Fruit fly (Drosophila melanogaster) whole organism, embryonic: ENCODE data around the gene CG7519.

ENCODE experiments used
- Abd-B ChIP-seq: fragments of 200-800 bp; sonication (Bioruptor generic); optimal IDR thresholded peaks from 2 replicates; lab custom pipeline; 2018; ENCODE audit warnings: missing biosample characterization, mild to moderate bottlenecking, missing genetic modification characterization, moderate library complexity
- Ada2b ChIP-seq: fragments of 200-800 bp; sonication (Bioruptor generic); IDR thresholded peaks from 2 replicates; pipeline ENCODE4 v1.3.6; 2022; ENCODE audit warnings: missing biosample characterization, missing genetic modification characterization
- B-H2 ChIP-seq: fragments of 200-800 bp; sonication (Bioruptor generic); optimal IDR thresholded peaks from 2 replicates; lab custom pipeline; 2018; ENCODE audit warnings: missing biosample characterization, mild to moderate bottlenecking, missing genetic modification characterization
- BtbVII ChIP-seq: fragments of 200-800 bp; sonication (Bioruptor generic); optimal IDR thresholded peaks from 3 replicates; lab custom pipeline; 2017; ENCODE audit warnings: missing biosample characterization, mild to moderate bottlenecking, missing genetic modification characterization
- CG10543 ChIP-seq: fragments of 200-800 bp; sonication (Bioruptor generic); optimal IDR thresholded peaks from 3 replicates; lab custom pipeline; 2017; ENCODE audit warnings: missing biosample characterization, mild to moderate bottlenecking, missing genetic modification characterization, moderate library complexity
- CG10654 ChIP-seq: fragments of 200-800 bp; sonication (Bioruptor generic); optimal IDR thresholded peaks from 2 replicates; lab custom pipeline; 2016; ENCODE audit warnings: missing biosample characterization, missing genetic modification characterization
- CG11723 ChIP-seq: fragments of 200-800 bp; sonication (Bioruptor generic); optimal IDR thresholded peaks from 2 replicates; lab custom pipeline; 2017; ENCODE audit warnings: missing biosample characterization, mild to moderate bottlenecking, missing genetic modification characterization
- CG12219 ChIP-seq: fragments of 200-800 bp; sonication (Bioruptor generic); optimal IDR thresholded peaks from 3 replicates; lab custom pipeline; 2018; ENCODE audit warnings: missing biosample characterization, mild to moderate bottlenecking, missing genetic modification characterization
- CG14667 ChIP-seq: fragments of 200-800 bp; sonication (Bioruptor generic); IDR thresholded peaks from 2 replicates; pipeline ENCODE4 v1.3.6; 2022; ENCODE audit warnings: missing biosample characterization, missing genetic modification characterization
- CG15479 ChIP-seq: fragments of 200-800 bp; sonication (Bioruptor generic); optimal IDR thresholded peaks from 3 replicates; lab custom pipeline; 2019; ENCODE audit warnings: missing biosample characterization, mild to moderate bottlenecking, missing genetic modification characterization, moderate library complexity
- CG16813 ChIP-seq: fragments of 200-800 bp; sonication (Bioruptor generic); IDR thresholded peaks from 3 replicates; pipeline ENCODE4 v1.3.6; 2022; ENCODE audit warnings: missing biosample characterization, missing genetic modification characterization; ENCODE audit not compliant: partially characterized antibody
- CG18011 ChIP-seq: fragments of 200-800 bp; sonication (Bioruptor generic); optimal IDR thresholded peaks from 2 replicates; lab custom pipeline; 2017; ENCODE audit warnings: missing biosample characterization, missing genetic modification characterization, mild to moderate bottlenecking, moderate library complexity, missing genotype
- CG2202 ChIP-seq: fragments of 200-800 bp; sonication (Bioruptor generic); optimal IDR thresholded peaks from 2 replicates; lab custom pipeline; 2018; ENCODE audit warnings: missing biosample characterization, mild to moderate bottlenecking, missing genetic modification characterization
- CG31224 ChIP-seq: fragments of 200-800 bp; sonication (Bioruptor generic); IDR thresholded peaks from 2 replicates; pipeline ENCODE4 v1.3.6; 2022; ENCODE audit warnings: missing biosample characterization, missing genetic modification characterization
- CG34376 ChIP-seq: fragments of 200-800 bp; sonication (Bioruptor generic); optimal IDR thresholded peaks from 2 replicates; lab custom pipeline; 2018; ENCODE audit warnings: missing biosample characterization, mild to moderate bottlenecking, missing genetic modification characterization
- CG4617 ChIP-seq: fragments of 200-800 bp; sonication (Bioruptor generic); optimal IDR thresholded peaks from 3 replicates; lab custom pipeline; 2016; ENCODE audit warnings: missing biosample characterization, missing genetic modification characterization, borderline replicate concordance
- CG5245 ChIP-seq: fragments of 200-800 bp; sonication (Bioruptor generic); optimal IDR thresholded peaks from 3 replicates; lab custom pipeline; 2016; ENCODE audit warnings: missing biosample characterization, missing genetic modification characterization
- CG6272 ChIP-seq: fragments of 200-800 bp; sonication (Bioruptor generic); IDR thresholded peaks from 2 replicates; pipeline ENCODE4 v1.3.6; 2022; ENCODE audit warnings: missing biosample characterization, missing genetic modification characterization
- CG6765 ChIP-seq: fragments of 200-800 bp; sonication (Bioruptor generic); optimal IDR thresholded peaks from 3 replicates; lab custom pipeline; 2017; ENCODE audit warnings: missing biosample characterization, mild to moderate bottlenecking, missing genetic modification characterization
- CG8478 ChIP-seq: fragments of >200 bp; optimal IDR thresholded peaks from 2 replicates; lab custom pipeline; 2018
- CG9609 ChIP-seq: fragments of 200-800 bp; sonication (Bioruptor generic); optimal IDR thresholded peaks from 3 replicates; lab custom pipeline; 2016; ENCODE audit warnings: missing biosample characterization, missing genetic modification characterization
- CTCF ChIP-seq: fragments of 200-800 bp; sonication (Bioruptor generic); optimal IDR thresholded peaks from 2 replicates; lab custom pipeline; 2017; ENCODE audit warnings: missing biosample characterization, mild to moderate bottlenecking, missing genetic modification characterization, moderate library complexity
- Deaf1 ChIP-seq: fragments of 200-800 bp; optimal IDR thresholded peaks from 3 replicates; lab custom pipeline; 2019; ENCODE audit warnings: missing biosample characterization, mild to moderate bottlenecking, missing genetic modification characterization, moderate library complexity
- NC2β ChIP-seq: fragments of 200-800 bp; sonication (Bioruptor generic); optimal IDR thresholded peaks from 2 replicates; lab custom pipeline; 2016; ENCODE audit warnings: missing biosample characterization, missing genetic modification characterization
- Nf-YC ChIP-seq: fragments of 200-800 bp; optimal IDR thresholded peaks from 3 replicates; lab custom pipeline; 2019; ENCODE audit warnings: missing biosample characterization, mild to moderate bottlenecking, missing genetic modification characterization, moderate library complexity
- Spps ChIP-seq: fragments of 200-800 bp; sonication (Bioruptor generic); optimal IDR thresholded peaks from 2 replicates; lab custom pipeline; 2018; ENCODE audit warnings: missing biosample characterization, mild to moderate bottlenecking, missing genetic modification characterization
- chm ChIP-seq: fragments of 200-800 bp; sonication (Bioruptor generic); IDR thresholded peaks from 2 replicates; pipeline ENCODE4 v1.3.6; 2022; ENCODE audit warnings: missing biosample characterization, missing genetic modification characterization
- ci ChIP-seq: fragments of 200-800 bp; sonication (Bioruptor generic); IDR thresholded peaks from 3 replicates; pipeline ENCODE4 v1.3.6; 2022; ENCODE audit warnings: missing biosample characterization, missing genetic modification characterization
- corto ChIP-seq: fragments of 200-800 bp; sonication (Bioruptor generic); optimal IDR thresholded peaks from 2 replicates; lab custom pipeline; 2016; ENCODE audit warnings: missing biosample characterization, mild to moderate bottlenecking, missing genetic modification characterization, moderate library complexity
- dimm ChIP-seq: fragments of 200-800 bp; sonication (Bioruptor generic); IDR thresholded peaks from 2 replicates; pipeline ENCODE4 v1.3.6; 2022; ENCODE audit warnings: missing biosample characterization, missing genetic modification characterization
- dmrt11E ChIP-seq: fragments of 200-800 bp; sonication (Bioruptor generic); optimal IDR thresholded peaks from 3 replicates; lab custom pipeline; 2018; ENCODE audit warnings: missing biosample characterization, mild to moderate bottlenecking, missing genetic modification characterization, moderate library complexity
- fd3F ChIP-seq: fragments of 200-800 bp; sonication (Bioruptor generic); optimal IDR thresholded peaks from 2 replicates; lab custom pipeline; 2018; ENCODE audit warnings: missing biosample characterization, mild to moderate bottlenecking, missing genetic modification characterization, moderate library complexity
- gcm2 ChIP-seq: fragments of 200-800 bp; sonication (Bioruptor generic); optimal IDR thresholded peaks from 2 replicates; lab custom pipeline; 2016; ENCODE audit warnings: missing biosample characterization, missing genetic modification characterization
- h ChIP-seq: fragments of >200 bp; optimal IDR thresholded peaks from 2 replicates; lab custom pipeline; 2017
- jigr1 ChIP-seq: fragments of 200-800 bp; sonication (Bioruptor generic); IDR thresholded peaks from 3 replicates; pipeline ENCODE4 v1.3.6; 2022; ENCODE audit warnings: missing biosample characterization, missing genetic modification characterization
- kni ChIP-seq: fragments of 200-800 bp; sonication (Bioruptor generic); optimal IDR thresholded peaks from 3 replicates; lab custom pipeline; 2017; ENCODE audit warnings: mild to moderate bottlenecking, missing biosample characterization, missing genetic modification reagents, missing genetic modification characterization
- mam ChIP-seq: fragments of 200-800 bp; sonication (Bioruptor generic); optimal IDR thresholded peaks from 3 replicates; lab custom pipeline; 2016; ENCODE audit warnings: missing biosample characterization, missing genetic modification characterization
- mirr ChIP-seq: fragments of 200-800 bp; sonication (Bioruptor generic); optimal IDR thresholded peaks from 3 replicates; lab custom pipeline; 2018; ENCODE audit warnings: missing biosample characterization, mild to moderate bottlenecking, missing genetic modification characterization
- nmo ChIP-seq: fragments of 200-800 bp; sonication (Bioruptor generic); optimal IDR thresholded peaks from 2 replicates; lab custom pipeline; 2018; ENCODE audit warnings: missing biosample characterization, mild to moderate bottlenecking, missing genetic modification characterization, moderate library complexity
- odd ChIP-seq: fragments of 200-800 bp; sonication (Bioruptor generic); optimal IDR thresholded peaks from 2 replicates; lab custom pipeline; 2017; ENCODE audit warnings: missing biosample characterization, mild to moderate bottlenecking, missing genetic modification characterization
- pho ChIP-seq: fragments of 200-800 bp; sonication (Bioruptor generic); optimal IDR thresholded peaks from 2 replicates; lab custom pipeline; 2016; ENCODE audit warnings: missing biosample characterization, missing genetic modification characterization
- ro ChIP-seq: fragments of 200-800 bp; sonication (Bioruptor generic); IDR thresholded peaks from 2 replicates; pipeline ENCODE4 v1.3.6; 2022; ENCODE audit warnings: missing biosample characterization, missing genetic modification characterization
- sc ChIP-seq, 3 experiments: fragments of >200 bp in 2 of 3; fragments of 200-800 bp in 1 of 3; sonication (Bioruptor generic) in 1 of 3; optimal IDR thresholded peaks; 2 replicates in 2 of 3; 3 replicates in 1 of 3; lab custom pipeline; 2017; ENCODE audit warnings: mild to moderate bottlenecking in 1 of 3, missing biosample characterization in 1 of 3, missing genetic modification characterization in 1 of 3, missing genetic modification reagents in 1 of 3
- scrt ChIP-seq: fragments of 200-800 bp; sonication (Bioruptor generic); optimal IDR thresholded peaks from 2 replicates; lab custom pipeline; 2018; ENCODE audit warnings: missing biosample characterization, mild to moderate bottlenecking, missing genetic modification characterization, moderate library complexity
- slou ChIP-seq: fragments of 200-800 bp; sonication (Bioruptor generic); optimal IDR thresholded peaks from 3 replicates; lab custom pipeline; 2016; ENCODE audit warnings: missing biosample characterization, missing genetic modification characterization
- ssp ChIP-seq: fragments of 200-800 bp; sonication (Bioruptor generic); IDR thresholded peaks from 2 replicates; pipeline ENCODE4 v1.3.6; 2022; ENCODE audit warnings: missing biosample characterization, missing genetic modification characterization
- tap ChIP-seq: fragments of 200-800 bp; optimal IDR thresholded peaks from 3 replicates; lab custom pipeline; 2019; ENCODE audit warnings: missing biosample characterization, mild to moderate bottlenecking, missing genetic modification characterization, moderate library complexity
- tio ChIP-seq: fragments of 200-800 bp; sonication (Bioruptor generic); optimal IDR thresholded peaks from 2 replicates; lab custom pipeline; 2017; ENCODE audit warnings: missing biosample characterization, missing genetic modification characterization, inconsistent platforms
- tll ChIP-seq, 2 experiments: fragments of 200-800 bp in 1 of 2; fragments of >200 bp in 1 of 2; sonication (Bioruptor generic) in 1 of 2; optimal IDR thresholded peaks; 2 replicates each; lab custom pipeline; 2017 to 2019; ENCODE audit warnings: missing biosample characterization in 2 of 2, missing genetic modification characterization in 2 of 2, mild to moderate bottlenecking in 1 of 2, moderate library complexity in 1 of 2
- usp ChIP-seq: fragments of >200 bp; optimal IDR thresholded peaks from 2 replicates; lab custom pipeline; 2017; ENCODE audit warnings: missing biosample characterization, missing genetic modification characterization
- vfl ChIP-seq: fragments of 200-800 bp; sonication (Bioruptor generic); optimal IDR thresholded peaks from 2 replicates; lab custom pipeline; 2016; ENCODE audit warnings: missing biosample characterization, missing genetic modification characterization
- z ChIP-seq: fragments of 200-800 bp; sonication (Bioruptor generic); IDR thresholded peaks from 3 replicates; pipeline ENCODE4 v1.3.6; 2022; ENCODE audit warnings: missing biosample characterization, missing genetic modification characterization
- zen ChIP-seq: fragments of 200-800 bp; sonication (Bioruptor generic); optimal IDR thresholded peaks from 3 replicates; lab custom pipeline; 2018; ENCODE audit warnings: missing biosample characterization, mild to moderate bottlenecking, missing genetic modification characterization, moderate library complexity

Gene CG7519

dm6 chr3L:21501928-21502327, 9.0 kb downstream of the CG7519 start (continued):
- TF ChIP-seq mam (GFP tag; lab: Kevin White, UChicago) (no peak), CG6765 (no peak), NC2β (no peak), sc (optimal IDR thresholded peaks at IDR 0.05; lab: Kevin White, UChicago) (no peak), sc (GFP tag; optimal IDR thresholded peaks at IDR 0.05; lab: Kevin White, UChicago) (no peak), CG10543 (GFP tag; lab: Kevin White, UChicago) (no peak), CG2202 (tag; lab: Kevin White, UChicago) (no peak), Spps (no peak), CG10654 (GFP tag; lab: Kevin White, UChicago) (no peak), Nf-YC (tag; lab: Kevin White, UChicago) (no peak), scrt (GFP tag; lab: Kevin White, UChicago) (no peak), dmrt11E (tag; lab: Kevin White, UChicago) (no peak), CG11723 (GFP tag; lab: Kevin White, UChicago) (no peak), kni (GFP tag; lab: Kevin White, UChicago) (no peak), h (lab: Kevin White, UChicago) (no peak), CG14667 (GFP tag; lab: Robert Waterston, UW) (no peak), mirr (GFP tag; lab: Kevin White, UChicago) (no peak), pho (GFP tag; lab: Kevin White, UChicago) (no peak), CG15479 (GFP tag; lab: Kevin White, UChicago) (no peak), CG12219 (GFP tag; lab: Kevin White, UChicago) (no peak), gcm2 (no peak), tio (GFP tag; lab: Kevin White, UChicago) (no peak), CG8478 (lab: Kevin White, UChicago) (no peak), CG5245 (no peak), fd3F (GFP tag; lab: Kevin White, UChicago) (peak; percentile 9), corto (GFP tag; lab: Kevin White, UChicago) (no peak), Abd-B (GFP tag; lab: Kevin White, UChicago) (no peak), z (GFP tag; lab: Robert Waterston, UW) (no peak), B-H2 (GFP tag; lab: Kevin White, UChicago) (no peak), Deaf1 (tag; lab: Kevin White, UChicago) (no peak), BtbVII (GFP tag; lab: Kevin White, UChicago) (peak; percentile 5), ci (0 out of 3 replicates have a peak, but pooled peaks have one; percentile 40), Ada2b (GFP tag; lab: Robert Waterston, UW) (0 out of 2 replicates have a peak, but pooled peaks have one; percentile 14), vfl (GFP tag; lab: Kevin White, UChicago) (no peak), tll (GFP tag; optimal IDR thresholded peaks at IDR 0.05; lab: Kevin White, UChicago) (no peak), zen (tag; lab: Kevin White, UChicago) (no peak), usp (GFP tag; lab: Kevin White, UChicago) (no peak), ssp (GFP tag; lab: Robert Waterston, UW) (no peak), CG6272 (GFP tag; lab: Robert Waterston, UW) (no peak), odd (no peak), CG16813 (GFP tag; lab: Robert Waterston, UW) (no peak), tap (tag; lab: Kevin White, UChicago) (no peak), slou (GFP tag; lab: Kevin White, UChicago) (no peak), CG31224 (GFP tag; lab: Robert Waterston, UW) (no peak), nmo (GFP tag; lab: Kevin White, UChicago) (no peak), jigr1 (GFP tag; lab: Robert Waterston, UW) (no peak), dimm (GFP tag; lab: Robert Waterston, UW) (no peak), CG4617 (GFP tag; lab: Kevin White, UChicago) (no peak), ro (GFP tag; lab: Robert Waterston, UW) (no peak), CTCF (no peak), chm (no peak), CG34376 (peak; percentile 25), CG9609 (GFP tag; lab: Kevin White, UChicago) (no peak), CG18011 (GFP tag; lab: Kevin White, UChicago) (no peak)
